Worm (Caenorhabditis elegans): Measurements from ENCODE around the gene C01F1.5.

ce11 chrII:4267711-4268110, 13.9 kb downstream of the C01F1.5 start:
- no peak for TF ChIP-seq nhr-28 (tag; optimal IDR thresholded peaks at IDR 0.05)
- TF ChIP-seq snpc-4 (tag; optimal IDR thresholded peaks at IDR 0.05), result no peak
- no peak for TF ChIP-seq blmp-1 (tag; optimal IDR thresholded peaks at IDR 0.05)
- no peak for TF ChIP-seq ceh-43 (GFP tag; optimal IDR thresholded peaks at IDR 0.05)
- TF ChIP-seq ces-1 (GFP tag; optimal IDR thresholded peaks at IDR 0.05), result no peak
- TF ChIP-seq elt-3 (tag; optimal IDR thresholded peaks at IDR 0.05), result no peak
- TF ChIP-seq nhr-76 (tag; optimal IDR thresholded peaks at IDR 0.05), result no peak
- no peak for TF ChIP-seq ztf-11 (tag; optimal IDR thresholded peaks at IDR 0.05)
- no peak for TF ChIP-seq mep-1 (tag; optimal IDR thresholded peaks at IDR 0.05)
- no peak for TF ChIP-seq nhr-12 (tag; optimal IDR thresholded peaks at IDR 0.05)
- no peak for TF ChIP-seq drap-1 (GFP tag; optimal IDR thresholded peaks at IDR 0.05)
- no peak for TF ChIP-seq elt-1 (tag; optimal IDR thresholded peaks at IDR 0.05; ENCODE audit: borderline replicate concordance, insufficient read depth)
- TF ChIP-seq pha-4 (tag; optimal IDR thresholded peaks at IDR 0.05), result no peak
- TF ChIP-seq lsy-2 (tag; optimal IDR thresholded peaks at IDR 0.05), result no peak
